Fruit fly (Drosophila melanogaster) whole organism, embryonic: Measurements from ENCODE around the gene Hap40.

Source experiments
- Awh ChIP-seq: fragments of 200-800 bp; sonication (Bioruptor generic); IDR thresholded peaks from 2 replicates; pipeline ENCODE4, ENCODE4 v1.3.6; 2022; ENCODE audit warnings: missing biosample characterization, missing genetic modification characterization
- CG10959 ChIP-seq: fragments of 200-800 bp; sonication (Bioruptor generic); IDR thresholded peaks from 2 replicates; pipeline ENCODE4 v1.3.6; 2022; ENCODE audit warnings: missing biosample characterization, missing genetic modification characterization
- CG12236 ChIP-seq: fragments of 200-800 bp; sonication (Bioruptor generic); optimal IDR thresholded peaks from 2 replicates; lab custom pipeline; 2016; ENCODE audit warnings: missing biosample characterization, missing genetic modification characterization
- CG12391 ChIP-seq: fragments of 200-800 bp; sonication (Bioruptor generic); optimal IDR thresholded peaks from 3 replicates; lab custom pipeline; 2018; ENCODE audit warnings: missing biosample characterization, mild to moderate bottlenecking, missing genetic modification characterization, moderate library complexity
- CG13296 ChIP-seq: fragments of 200-800 bp; sonication (Bioruptor generic); optimal IDR thresholded peaks from 3 replicates; lab custom pipeline; 2018; ENCODE audit warnings: missing biosample characterization, mild to moderate bottlenecking, missing genetic modification characterization
- CG16863 ChIP-seq: fragments of 200-800 bp; sonication (Bioruptor generic); optimal IDR thresholded peaks from 3 replicates; lab custom pipeline; 2016; ENCODE audit warnings: missing biosample characterization, missing genetic modification characterization
- CG17912 ChIP-seq: fragments of 200-800 bp; sonication (Bioruptor generic); optimal IDR thresholded peaks from 2 replicates; lab custom pipeline; 2018; ENCODE audit warnings: missing biosample characterization, mild to moderate bottlenecking, missing genetic modification characterization
- CG18764 ChIP-seq: fragments of 200-800 bp; sonication (Bioruptor generic); optimal IDR thresholded peaks from 3 replicates; lab custom pipeline; 2016; ENCODE audit warnings: missing biosample characterization, missing genetic modification characterization
- CG2199 ChIP-seq: fragments of 200-800 bp; sonication (Bioruptor generic); IDR thresholded peaks from 3 replicates; pipeline ENCODE4 v1.3.6; 2022; ENCODE audit warnings: missing biosample characterization, missing genetic modification characterization
- CG30020 ChIP-seq: fragments of 200-800 bp; optimal IDR thresholded peaks from 2 replicates; lab custom pipeline; 2019; ENCODE audit warnings: missing biosample characterization, mild to moderate bottlenecking, missing genetic modification characterization, moderate library complexity
- CG3065 ChIP-seq: fragments of 200-800 bp; sonication (Bioruptor generic); optimal IDR thresholded peaks from 2 replicates; lab custom pipeline; 2016; ENCODE audit warnings: missing biosample characterization, missing genetic modification characterization
- CG34376 ChIP-seq: fragments of 200-800 bp; sonication (Bioruptor generic); optimal IDR thresholded peaks from 2 replicates; lab custom pipeline; 2018; ENCODE audit warnings: missing biosample characterization, mild to moderate bottlenecking, missing genetic modification characterization
- CG6765 ChIP-seq: fragments of 200-800 bp; sonication (Bioruptor generic); optimal IDR thresholded peaks from 3 replicates; lab custom pipeline; 2017; ENCODE audit warnings: missing biosample characterization, mild to moderate bottlenecking, missing genetic modification characterization
- CG6813 ChIP-seq: fragments of 200-800 bp; sonication (Bioruptor generic); optimal IDR thresholded peaks from 2 replicates; lab custom pipeline; 2017; ENCODE audit warnings: missing biosample characterization, missing genetic modification characterization, mild to moderate bottlenecking, moderate library complexity, missing genetic modification reagents
- CG7271 ChIP-seq: fragments of 200-800 bp; sonication (Bioruptor generic); optimal IDR thresholded peaks from 2 replicates; lab custom pipeline; 2018; ENCODE audit warnings: missing biosample characterization, mild to moderate bottlenecking, missing genetic modification characterization, moderate library complexity
- CG8290 ChIP-seq, 3 experiments: fragments of 200-800 bp; sonication (Bioruptor generic); optimal IDR thresholded peaks; 2 replicates each; lab custom pipeline; 2016 to 2019; ENCODE audit warnings: missing biosample characterization in 3 of 3, missing genetic modification characterization in 3 of 3, mild to moderate bottlenecking in 2 of 3, moderate library complexity in 1 of 3
- CG8765 ChIP-seq: fragments of 200-800 bp; sonication (Bioruptor generic); IDR thresholded peaks from 2 replicates; pipeline ENCODE4 v1.3.6; 2022; ENCODE audit warnings: missing biosample characterization, missing genetic modification characterization
- D19A ChIP-seq: fragments of 200-800 bp; optimal IDR thresholded peaks from 3 replicates; lab custom pipeline; 2019; ENCODE audit warnings: missing biosample characterization, mild to moderate bottlenecking, missing genetic modification characterization, moderate library complexity
- Doc3 ChIP-seq: fragments of 200-800 bp; sonication (Bioruptor generic); IDR thresholded peaks from 3 replicates; pipeline ENCODE4 v1.3.6; 2022; ENCODE audit warnings: missing biosample characterization, missing genetic modification characterization; ENCODE audit not compliant: partially characterized antibody
- Hmr ChIP-seq: fragments of 200-800 bp; sonication (Bioruptor generic); optimal IDR thresholded peaks from 3 replicates; lab custom pipeline; 2017; ENCODE audit warnings: mild to moderate bottlenecking, missing biosample characterization, missing genetic modification reagents, missing genetic modification characterization
- Hmx ChIP-seq: fragments of 200-800 bp; sonication (Bioruptor generic); optimal IDR thresholded peaks from 2 replicates; lab custom pipeline; 2016; ENCODE audit warnings: missing biosample characterization, missing genetic modification characterization
- Lpt ChIP-seq: fragments of >200 bp; optimal IDR thresholded peaks from 2 replicates; lab custom pipeline; 2018; ENCODE audit warnings: missing biosample characterization, missing genetic modification characterization
- Meics ChIP-seq: fragments of 200-800 bp; sonication (Bioruptor generic); optimal IDR thresholded peaks from 2 replicates; lab custom pipeline; 2017; ENCODE audit warnings: missing biosample characterization, mild to moderate bottlenecking, missing genetic modification characterization
- NC2α ChIP-seq: fragments of 200-800 bp; sonication (Bioruptor generic); optimal IDR thresholded peaks from 2 replicates; lab custom pipeline; 2016; ENCODE audit warnings: missing biosample characterization, missing genetic modification characterization
- Nf-YC ChIP-seq: fragments of 200-800 bp; optimal IDR thresholded peaks from 3 replicates; lab custom pipeline; 2019; ENCODE audit warnings: missing biosample characterization, mild to moderate bottlenecking, missing genetic modification characterization, moderate library complexity
- Oaz ChIP-seq: fragments of 200-800 bp; sonication (Bioruptor generic); IDR thresholded peaks from 2 replicates; pipeline ENCODE4 v1.3.6; 2022; ENCODE audit warnings: missing biosample characterization, missing genetic modification characterization
- Oli ChIP-seq: fragments of 200-800 bp; sonication (Bioruptor generic); optimal IDR thresholded peaks from 2 replicates; lab custom pipeline; 2018; ENCODE audit warnings: missing biosample characterization, mild to moderate bottlenecking, missing genetic modification characterization, moderate library complexity
- Ptx1 ChIP-seq: fragments of 200-800 bp; sonication (Bioruptor generic); IDR thresholded peaks from 2 replicates; pipeline ENCODE4 v1.3.6; 2022; ENCODE audit warnings: missing biosample characterization, missing genetic modification characterization
- Sry-β ChIP-seq: fragments of 200-800 bp; sonication (Bioruptor generic); optimal IDR thresholded peaks from 2 replicates; lab custom pipeline; 2018; ENCODE audit warnings: missing biosample characterization, mild to moderate bottlenecking, missing genetic modification characterization, moderate library complexity
- Ssrp ChIP-seq: fragments of 200-800 bp; sonication (Bioruptor generic); optimal IDR thresholded peaks from 2 replicates; lab custom pipeline; 2018; ENCODE audit warnings: missing biosample characterization, mild to moderate bottlenecking, missing genetic modification characterization, moderate library complexity
- Vsx1 ChIP-seq: fragments of 200-800 bp; sonication (Bioruptor generic); optimal IDR thresholded peaks from 2 replicates; lab custom pipeline; 2017; ENCODE audit warnings: missing biosample characterization, mild to moderate bottlenecking, missing genetic modification characterization, missing genetic modification reagents
- al ChIP-seq: fragments of 200-800 bp; sonication (Bioruptor generic); IDR thresholded peaks from 2 replicates; pipeline ENCODE4 v1.3.6; 2022; ENCODE audit warnings: missing biosample characterization, missing genetic modification characterization
- crol ChIP-seq: fragments of 200-800 bp; sonication (Bioruptor generic); IDR thresholded peaks from 2 replicates; pipeline ENCODE4 v1.3.6; 2022; ENCODE audit warnings: missing biosample characterization, missing genetic modification characterization
- dysf ChIP-seq: fragments of 200-800 bp; sonication (Bioruptor generic); IDR thresholded peaks from 3 replicates; pipeline ENCODE4 v1.3.6; 2022; ENCODE audit warnings: missing biosample characterization, missing genetic modification characterization
- ems ChIP-seq: fragments of 200-800 bp; sonication (Bioruptor generic); optimal IDR thresholded peaks from 3 replicates; lab custom pipeline; 2016; ENCODE audit warnings: missing biosample characterization, missing genetic modification characterization
- grn ChIP-seq: fragments of 200-800 bp; sonication (Bioruptor generic); optimal IDR thresholded peaks from 3 replicates; lab custom pipeline; 2017; ENCODE audit warnings: missing biosample characterization, missing genetic modification characterization
- gt ChIP-seq: fragments of 200-800 bp; sonication (Bioruptor generic); IDR thresholded peaks from 2 replicates; pipeline ENCODE4 v1.3.6; 2022; ENCODE audit warnings: missing biosample characterization, missing genetic modification characterization
- kah ChIP-seq: fragments of 200-800 bp; sonication (Bioruptor generic); optimal IDR thresholded peaks from 2 replicates; lab custom pipeline; 2018; ENCODE audit warnings: missing biosample characterization, mild to moderate bottlenecking, missing genetic modification characterization
- lmd ChIP-seq: fragments of 200-800 bp; sonication (Bioruptor generic); IDR thresholded peaks from 2 replicates; pipeline ENCODE4 v1.3.6; 2022; ENCODE audit warnings: missing biosample characterization, missing genetic modification characterization
- lov ChIP-seq, 2 experiments: fragments of 200-800 bp in 1 of 2; fragments of >200 bp in 1 of 2; sonication (Bioruptor generic) in 1 of 2; IDR thresholded peaks in 1 of 2; optimal IDR thresholded peaks in 1 of 2; 2 replicates in 1 of 2; 3 replicates in 1 of 2; pipeline versions ENCODE4 v1.3.6 to Lab custom; 2017 to 2022; ENCODE audit warnings: missing biosample characterization in 1 of 2, missing genetic modification characterization in 1 of 2
- nmo ChIP-seq: fragments of 200-800 bp; sonication (Bioruptor generic); optimal IDR thresholded peaks from 2 replicates; lab custom pipeline; 2018; ENCODE audit warnings: missing biosample characterization, mild to moderate bottlenecking, missing genetic modification characterization, moderate library complexity
- nom ChIP-seq: fragments of 200-800 bp; sonication (Bioruptor generic); optimal IDR thresholded peaks from 2 replicates; lab custom pipeline; 2017; ENCODE audit warnings: missing biosample characterization, missing genetic modification characterization, mild to moderate bottlenecking, moderate library complexity, missing genetic modification reagents
- oc ChIP-seq: fragments of 200-800 bp; sonication (Bioruptor generic); optimal IDR thresholded peaks from 2 replicates; lab custom pipeline; 2018; ENCODE audit warnings: missing biosample characterization, mild to moderate bottlenecking, missing genetic modification characterization, moderate library complexity
- onecut ChIP-seq: fragments of 200-800 bp; sonication (Bioruptor generic); IDR thresholded peaks from 2 replicates; pipeline ENCODE4 v1.3.6; 2022; ENCODE audit warnings: missing biosample characterization, missing genetic modification characterization
- sima ChIP-seq: fragments of 200-800 bp; sonication (Bioruptor generic); optimal IDR thresholded peaks from 2 replicates; lab custom pipeline; 2016; ENCODE audit warnings: missing biosample characterization, missing genetic modification characterization
- stc ChIP-seq: fragments of 200-800 bp; sonication (Bioruptor generic); IDR thresholded peaks from 2 replicates; pipeline ENCODE4 v1.3.6; 2022; ENCODE audit warnings: missing biosample characterization, missing genetic modification characterization
- tin ChIP-seq: fragments of 200-800 bp; sonication (Bioruptor generic); optimal IDR thresholded peaks from 3 replicates; lab custom pipeline; 2016; ENCODE audit warnings: missing biosample characterization, missing genetic modification characterization
- wdn ChIP-seq: fragments of 200-800 bp; sonication (Bioruptor generic); IDR thresholded peaks from 2 replicates; pipeline ENCODE4 v1.3.6; 2022; ENCODE audit warnings: missing biosample characterization, missing genetic modification characterization
- z ChIP-seq: fragments of 200-800 bp; sonication (Bioruptor generic); IDR thresholded peaks from 3 replicates; pipeline ENCODE4 v1.3.6; 2022; ENCODE audit warnings: missing biosample characterization, missing genetic modification characterization
- zfh1 ChIP-seq: fragments of 200-800 bp; sonication (Bioruptor generic); IDR thresholded peaks from 3 replicates; pipeline ENCODE4 v1.3.6; 2022; ENCODE audit warnings: missing biosample characterization, missing genetic modification characterization

Hap40 gene

DNA sequence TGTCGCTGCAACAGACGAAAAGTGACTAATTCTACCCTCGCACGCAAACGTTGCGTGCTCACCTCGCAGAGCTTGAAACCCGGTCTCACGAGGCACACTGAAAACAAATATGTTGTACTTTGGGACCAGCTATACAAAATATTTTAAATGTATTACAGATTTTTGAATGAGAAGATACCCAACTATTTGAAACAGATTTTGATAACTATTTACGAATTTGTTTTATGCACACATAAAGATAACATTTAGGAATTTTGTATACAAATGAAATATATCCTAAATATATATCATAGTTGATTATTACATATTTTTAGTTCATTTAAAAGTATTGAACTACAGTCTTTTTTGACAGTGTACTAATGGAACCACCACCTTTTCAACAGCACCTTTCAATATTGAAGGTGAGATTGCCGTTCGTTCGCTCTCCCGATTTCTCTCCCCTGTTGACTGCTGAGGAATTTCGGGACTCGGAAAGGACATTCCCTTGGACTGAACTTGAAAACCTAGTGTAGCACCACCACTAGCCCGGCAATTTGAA lies 32.8 kb upstream of the Hap40 start, which contains the start of gene CG15646 (continued):
- TF ChIP-seq nmo (GFP tag; lab: Kevin White, UChicago) (peak; percentile 92), Doc3 (GFP tag; lab: Robert Waterston, UW) (no peak), ems (GFP tag; lab: Kevin White, UChicago) (no peak), nom (peak; percentile 45), lov (optimal IDR thresholded peaks at IDR 0.05; lab: Kevin White, UChicago) (no peak), lov (GFP tag; IDR thresholded peaks at IDR 0.05; lab: Robert Waterston, UW) (0 out of 3 replicates have a peak, but pooled peaks have one; percentile 62), Oli (tag; lab: Kevin White, UChicago) (peak; percentile 72), stc (GFP tag; lab: Robert Waterston, UW) (no peak), dysf (peak; percentile 63; the same call in 2 of the 3 replicates), CG17912 (no peak), CG12236 (no peak), al (GFP tag; lab: Robert Waterston, UW) (no peak), zfh1 (GFP tag; lab: Robert Waterston, UW) (peak; percentile 74; the same call in 2 of the 3 replicates), kah (GFP tag; lab: Kevin White, UChicago) (peak; percentile 21), NC2α (GFP tag; lab: Kevin White, UChicago) (no peak), crol (GFP tag; lab: Robert Waterston, UW) (no peak), onecut (no peak; the same call in none of the 2 replicates), tin (peak; percentile 66), CG10959 (peak; percentile 74), sima (GFP tag; lab: Kevin White, UChicago) (no peak), CG16863 (GFP tag; lab: Kevin White, UChicago) (no peak), wdn (GFP tag; lab: Robert Waterston, UW) (no peak), CG7271 (tag; lab: Kevin White, UChicago) (peak; percentile 76), Hmr (peak; percentile 29), grn (GFP tag; lab: Kevin White, UChicago) (no peak), z (no peak), CG8765 (peak; percentile 68; the same call in 1 of the 2 replicates), gt (GFP tag; lab: Robert Waterston, UW) (0 out of 2 replicates have a peak, but pooled peaks have one; percentile 5), CG18764 (GFP tag; lab: Kevin White, UChicago) (peak; percentile 38), CG6813 (GFP tag; lab: Kevin White, UChicago) (peak; percentile 40), CG13296 (GFP tag; lab: Kevin White, UChicago) (peak; percentile 8), CG12391 (tag; lab: Kevin White, UChicago) (peak; percentile 87), Hmx (GFP tag; lab: Kevin White, UChicago) (no peak), Nf-YC (tag; lab: Kevin White, UChicago) (no peak), CG2199 (no peak), Lpt (GFP tag; lab: Kevin White, UChicago) (no peak), Ptx1 (GFP tag; lab: Robert Waterston, UW) (peak; percentile 68), lmd (GFP tag; lab: Robert Waterston, UW) (peak; percentile 69; the same call in 1 of the 2 replicates), Vsx1 (GFP tag; lab: Kevin White, UChicago) (peak; percentile 35), CG8290 (GFP tag; optimal IDR thresholded peaks at IDR 0.05; lab: Kevin White, UChicago) (peak; percentile 69), CG8290 (tag; optimal IDR thresholded peaks at IDR 0.05; lab: Kevin White, UChicago) (peak in 1 of 2 experiments; percentile 39), CG30020 (peak; percentile 47), Meics (GFP tag; lab: Kevin White, UChicago) (peak; percentile 37), Awh (GFP tag; lab: Robert Waterston, UW) (peak; percentile 34; the same call in 1 of the 2 replicates), Ssrp (tag; lab: Kevin White, UChicago) (peak; percentile 84), D19A (tag; lab: Kevin White, UChicago) (peak; percentile 84), CG3065 (GFP tag; lab: Kevin White, UChicago) (no peak), CG6765 (GFP tag; lab: Kevin White, UChicago) (no peak), oc (tag; lab: Kevin White, UChicago) (peak; percentile 45), CG34376 (GFP tag; lab: Kevin White, UChicago) (no peak), Sry-β (no peak), Oaz (GFP tag; lab: Robert Waterston, UW) (no peak)
